Fruit fly (Drosophila melanogaster) whole organism, embryonic: ENCODE data around the gene wge.

Experiments
- Bdp1 ChIP-seq: fragments of 200-800 bp; sonication (Bioruptor generic); optimal IDR thresholded peaks from 3 replicates; lab custom pipeline; 2016; ENCODE audit warnings: missing biosample characterization, missing genetic modification characterization
- C15 ChIP-seq: fragments of 200-800 bp; sonication (Bioruptor generic); IDR thresholded peaks from 3 replicates; pipeline ENCODE4 v1.3.6; 2022; ENCODE audit warnings: missing biosample characterization, missing genetic modification characterization
- CG1024 ChIP-seq: fragments of 200-800 bp; sonication (Bioruptor generic); IDR thresholded peaks from 2 replicates; pipeline ENCODE4 v1.3.6; 2022; ENCODE audit warnings: missing biosample characterization, missing genetic modification characterization
- CG11723 ChIP-seq: fragments of 200-800 bp; sonication (Bioruptor generic); optimal IDR thresholded peaks from 2 replicates; lab custom pipeline; 2017; ENCODE audit warnings: missing biosample characterization, mild to moderate bottlenecking, missing genetic modification characterization
- CG12219 ChIP-seq: fragments of 200-800 bp; sonication (Bioruptor generic); optimal IDR thresholded peaks from 3 replicates; lab custom pipeline; 2018; ENCODE audit warnings: missing biosample characterization, mild to moderate bottlenecking, missing genetic modification characterization
- CG13624 ChIP-seq: fragments of 200-800 bp; sonication (Bioruptor generic); optimal IDR thresholded peaks from 2 replicates; lab custom pipeline; 2016; ENCODE audit warnings: missing biosample characterization, missing genetic modification characterization
- CG13894 ChIP-seq: fragments of 200-800 bp; sonication (Bioruptor generic); optimal IDR thresholded peaks from 3 replicates; lab custom pipeline; 2018; ENCODE audit warnings: missing biosample characterization, mild to moderate bottlenecking, missing genetic modification characterization, moderate library complexity
- CG15479 ChIP-seq: fragments of 200-800 bp; sonication (Bioruptor generic); optimal IDR thresholded peaks from 3 replicates; lab custom pipeline; 2019; ENCODE audit warnings: missing biosample characterization, mild to moderate bottlenecking, missing genetic modification characterization, moderate library complexity
- CG15601 ChIP-seq: fragments of 200-800 bp; sonication (Bioruptor generic); optimal IDR thresholded peaks from 3 replicates; lab custom pipeline; 2019; ENCODE audit warnings: missing biosample characterization, mild to moderate bottlenecking, missing genetic modification characterization, moderate library complexity
- CG16815 ChIP-seq: fragments of 200-800 bp; sonication (Bioruptor generic); optimal IDR thresholded peaks from 3 replicates; lab custom pipeline; 2017; ENCODE audit warnings: missing biosample characterization, mild to moderate bottlenecking, missing genetic modification characterization
- CG2116 ChIP-seq: fragments of 200-800 bp; sonication (Bioruptor generic); optimal IDR thresholded peaks from 3 replicates; lab custom pipeline; 2018; ENCODE audit warnings: missing biosample characterization, mild to moderate bottlenecking, missing genetic modification characterization
- CG2712 ChIP-seq: fragments of 200-800 bp; optimal IDR thresholded peaks from 3 replicates; lab custom pipeline; 2019; ENCODE audit warnings: missing biosample characterization, mild to moderate bottlenecking, missing genetic modification characterization, moderate library complexity
- CG34376 ChIP-seq: fragments of 200-800 bp; sonication (Bioruptor generic); optimal IDR thresholded peaks from 2 replicates; lab custom pipeline; 2018; ENCODE audit warnings: missing biosample characterization, mild to moderate bottlenecking, missing genetic modification characterization
- CG4282 ChIP-seq: fragments of 200-800 bp; sonication (Bioruptor generic); optimal IDR thresholded peaks from 2 replicates; lab custom pipeline; 2016; ENCODE audit warnings: missing biosample characterization, missing genetic modification characterization
- CG8359 ChIP-seq: fragments of 200-800 bp; sonication (Bioruptor generic); optimal IDR thresholded peaks from 2 replicates; lab custom pipeline; 2017; ENCODE audit warnings: missing biosample characterization, mild to moderate bottlenecking, missing genetic modification characterization, borderline replicate concordance
- CG9437 ChIP-seq: fragments of 200-800 bp; sonication (Bioruptor generic); optimal IDR thresholded peaks from 2 replicates; lab custom pipeline; 2018; ENCODE audit warnings: missing biosample characterization, mild to moderate bottlenecking, missing genetic modification characterization
- CTCF ChIP-seq: fragments of 200-800 bp; sonication (Bioruptor generic); optimal IDR thresholded peaks from 2 replicates; lab custom pipeline; 2017; ENCODE audit warnings: missing biosample characterization, mild to moderate bottlenecking, missing genetic modification characterization, moderate library complexity
- D19B ChIP-seq: fragments of 200-800 bp; sonication (Bioruptor generic); optimal IDR thresholded peaks from 2 replicates; lab custom pipeline; 2017; ENCODE audit warnings: missing biosample characterization, mild to moderate bottlenecking, missing genetic modification characterization
- Dref ChIP-seq: fragments of 200-800 bp; sonication (Bioruptor generic); IDR thresholded peaks from 2 replicates; pipeline ENCODE4 v1.3.6; 2022; ENCODE audit warnings: missing biosample characterization, missing genetic modification characterization
- Eip74EF ChIP-seq, 2 experiments: fragments of 200-800 bp in 1 of 2; fragments of >200 bp in 1 of 2; sonication (Bioruptor generic) in 1 of 2; optimal IDR thresholded peaks; 2 replicates each; lab custom pipeline; 2017 to 2019; ENCODE audit warnings: missing biosample characterization in 2 of 2, missing genetic modification characterization in 2 of 2, mild to moderate bottlenecking in 1 of 2, moderate library complexity in 1 of 2
- Ets65A ChIP-seq: fragments of 200-800 bp; sonication (Bioruptor generic); peaks from one replicate; lab custom pipeline; 2016; ENCODE audit warnings: missing biosample characterization, missing genetic modification characterization
- H15 ChIP-seq: fragments of 200-800 bp; sonication (Bioruptor generic); IDR thresholded peaks from 3 replicates; pipeline ENCODE4 v1.3.6; 2022; ENCODE audit warnings: missing biosample characterization, missing genetic modification characterization
- Hey ChIP-seq: fragments of 200-800 bp; sonication (Bioruptor generic); optimal IDR thresholded peaks from 3 replicates; lab custom pipeline; 2018; ENCODE audit warnings: missing biosample characterization, mild to moderate bottlenecking, missing genetic modification characterization
- Lpt ChIP-seq: fragments of >200 bp; optimal IDR thresholded peaks from 2 replicates; lab custom pipeline; 2018; ENCODE audit warnings: missing biosample characterization, missing genetic modification characterization
- Neu2 ChIP-seq: fragments of 200-800 bp; sonication (Bioruptor generic); optimal IDR thresholded peaks from 3 replicates; lab custom pipeline; 2016; ENCODE audit warnings: missing biosample characterization, missing genetic modification characterization, borderline replicate concordance
- Nf-YB ChIP-seq: fragments of 200-800 bp; sonication (Bioruptor generic); optimal IDR thresholded peaks from 3 replicates; lab custom pipeline; 2019; ENCODE audit warnings: missing biosample characterization, mild to moderate bottlenecking, missing genetic modification characterization, moderate library complexity
- Ravus ChIP-seq: fragments of 200-800 bp; sonication (Bioruptor generic); IDR thresholded peaks from 2 replicates; pipeline ENCODE4 v1.3.6; 2022; ENCODE audit warnings: missing biosample characterization, missing genetic modification characterization
- Scr ChIP-seq: fragments of 200-800 bp; sonication (Bioruptor generic); IDR thresholded peaks from 2 replicates; pipeline ENCODE4 v1.3.6; 2022; ENCODE audit warnings: missing biosample characterization, missing genetic modification characterization; ENCODE audit not compliant: partially characterized antibody
- Sox102F ChIP-seq: fragments of 200-800 bp; sonication (Bioruptor generic); optimal IDR thresholded peaks from 2 replicates; lab custom pipeline; 2018; ENCODE audit warnings: missing biosample characterization, mild to moderate bottlenecking, missing genetic modification characterization, moderate library complexity
- ac ChIP-seq: fragments of 200-800 bp; sonication (Bioruptor generic); optimal IDR thresholded peaks from 3 replicates; lab custom pipeline; 2017; ENCODE audit warnings: missing biosample characterization, mild to moderate bottlenecking, missing genetic modification characterization
- aop ChIP-seq: fragments of 200-800 bp; sonication (Bioruptor generic); IDR thresholded peaks from 2 replicates; pipeline ENCODE4 v1.3.6; 2022; ENCODE audit warnings: missing biosample characterization, missing genetic modification characterization
- az2 ChIP-seq: fragments of 200-800 bp; sonication (Bioruptor generic); optimal IDR thresholded peaks from 3 replicates; lab custom pipeline; 2016; ENCODE audit warnings: missing biosample characterization, missing genetic modification characterization
- bsh ChIP-seq, 2 experiments: fragments of 200-800 bp; sonication (Bioruptor generic); optimal IDR thresholded peaks; 2 replicates each; lab custom pipeline; 2017 to 2018; ENCODE audit warnings: mild to moderate bottlenecking in 2 of 2, missing biosample characterization in 2 of 2, missing genetic modification characterization in 2 of 2, moderate library complexity in 1 of 2
- dimm ChIP-seq: fragments of 200-800 bp; sonication (Bioruptor generic); IDR thresholded peaks from 2 replicates; pipeline ENCODE4 v1.3.6; 2022; ENCODE audit warnings: missing biosample characterization, missing genetic modification characterization
- dpn ChIP-seq, 2 experiments: fragments of 200-800 bp; sonication (Bioruptor generic); optimal IDR thresholded peaks; 3 replicates each; lab custom pipeline; 2016; ENCODE audit warnings: missing biosample characterization in 2 of 2, missing genetic modification characterization in 2 of 2
- emc ChIP-seq: fragments of 200-800 bp; sonication (Bioruptor generic); optimal IDR thresholded peaks from 2 replicates; lab custom pipeline; 2016; ENCODE audit warnings: missing biosample characterization, missing genetic modification characterization
- eve ChIP-seq, 2 experiments: fragments of >200 bp; optimal IDR thresholded peaks; 2 replicates each; lab custom pipeline; 2017; ENCODE audit warnings: missing biosample characterization in 2 of 2, missing genetic modification characterization in 2 of 2
- exex ChIP-seq: fragments of 200-800 bp; sonication (Bioruptor generic); optimal IDR thresholded peaks from 4 replicates; lab custom pipeline; 2018; ENCODE audit warnings: missing biosample characterization, mild to moderate bottlenecking, missing genetic modification characterization, moderate library complexity
- jing ChIP-seq: fragments of 200-800 bp; sonication (Bioruptor generic); optimal IDR thresholded peaks from 2 replicates; lab custom pipeline; 2018; ENCODE audit warnings: missing biosample characterization, mild to moderate bottlenecking, missing genetic modification characterization
- kah ChIP-seq: fragments of 200-800 bp; sonication (Bioruptor generic); optimal IDR thresholded peaks from 2 replicates; lab custom pipeline; 2018; ENCODE audit warnings: missing biosample characterization, mild to moderate bottlenecking, missing genetic modification characterization
- maf-S ChIP-seq: fragments of 200-800 bp; sonication (Bioruptor generic); optimal IDR thresholded peaks from 2 replicates; lab custom pipeline; 2016; ENCODE audit warnings: missing biosample characterization, missing genetic modification characterization
- onecut ChIP-seq: fragments of 200-800 bp; sonication (Bioruptor generic); IDR thresholded peaks from 2 replicates; pipeline ENCODE4 v1.3.6; 2022; ENCODE audit warnings: missing biosample characterization, missing genetic modification characterization
- otp ChIP-seq: fragments of 200-800 bp; sonication (Bioruptor generic); IDR thresholded peaks from 3 replicates; pipeline ENCODE4, ENCODE4 v1.3.6; 2022; ENCODE audit warnings: missing biosample characterization, missing genetic modification characterization
- pnt ChIP-seq: fragments of 200-800 bp; sonication (Bioruptor generic); optimal IDR thresholded peaks from 3 replicates; lab custom pipeline; 2016; ENCODE audit warnings: missing biosample characterization, missing genetic modification characterization
- row ChIP-seq: fragments of 200-800 bp; sonication (Bioruptor generic); IDR thresholded peaks from 3 replicates; pipeline ENCODE4 v1.3.6; 2022; ENCODE audit warnings: missing biosample characterization, missing genetic modification characterization
- sd ChIP-seq: fragments of 200-800 bp; sonication (Bioruptor generic); optimal IDR thresholded peaks from 3 replicates; lab custom pipeline; 2018; ENCODE audit warnings: missing biosample characterization, mild to moderate bottlenecking, missing genetic modification characterization, moderate library complexity
- sens-2 ChIP-seq: fragments of 200-800 bp; sonication (Bioruptor generic); IDR thresholded peaks from 2 replicates; pipeline ENCODE4 v1.3.6; 2022; ENCODE audit warnings: missing biosample characterization, missing genetic modification characterization
- seq ChIP-seq: fragments of 200-800 bp; sonication (Bioruptor generic); IDR thresholded peaks from 2 replicates; pipeline ENCODE4 v1.3.6; 2022; ENCODE audit warnings: missing biosample characterization, missing genetic modification characterization
- sisA ChIP-seq: fragments of 200-800 bp; sonication (Bioruptor generic); IDR thresholded peaks from 2 replicates; pipeline ENCODE4 v1.3.6; 2022; ENCODE audit warnings: missing biosample characterization, missing genetic modification characterization
- tgo ChIP-seq: fragments of 200-800 bp; sonication (Bioruptor generic); IDR thresholded peaks from 3 replicates; pipeline ENCODE4 v1.3.6; 2022; ENCODE audit warnings: missing biosample characterization, missing genetic modification characterization
- zf30C ChIP-seq: fragments of 200-800 bp; sonication (Bioruptor generic); optimal IDR thresholded peaks from 3 replicates; lab custom pipeline; 2018; ENCODE audit warnings: missing biosample characterization, mild to moderate bottlenecking, missing genetic modification characterization

wge gene

dm6 chr3R:22750534-22750947 lies 29.6 kb upstream of the wge start, which contains the start of the genes rumi, CG7029 and Usp12-46 (continued):
- TF ChIP-seq Dref (peak; percentile 52; the same call in 1 of the 2 replicates), tgo (GFP tag; lab: Robert Waterston, UW) (peak; percentile 80), CG1024 (GFP tag; lab: Robert Waterston, UW) (peak; percentile 73), CG15479 (GFP tag; lab: Kevin White, UChicago) (no peak), Lpt (GFP tag; lab: Kevin White, UChicago) (no peak), kah (GFP tag; lab: Kevin White, UChicago) (no peak), CG34376 (GFP tag; lab: Kevin White, UChicago) (peak; percentile 58), Eip74EF (GFP tag; optimal IDR thresholded peaks at IDR 0.05; lab: Kevin White, UChicago) (peak in 1 of 2 experiments; percentile 58), jing (GFP tag; lab: Kevin White, UChicago) (no peak), eve (GFP tag; optimal IDR thresholded peaks at IDR 0.05; lab: Kevin White, UChicago) (no peak), bsh (GFP tag; optimal IDR thresholded peaks at IDR 0.05; lab: Kevin White, UChicago) (peak in 1 of 2 experiments; percentile 88), row (GFP tag; lab: Robert Waterston, UW) (peak; percentile 97), pnt (GFP tag; lab: Kevin White, UChicago) (peak; percentile 80), az2 (GFP tag; lab: Kevin White, UChicago) (peak; percentile 89), onecut (GFP tag; lab: Robert Waterston, UW) (peak; percentile 71), dimm (GFP tag; lab: Robert Waterston, UW) (no peak), maf-S (peak; percentile 90), sens-2 (GFP tag; lab: Robert Waterston, UW) (peak; percentile 77; the same call in 1 of the 2 replicates), Bdp1 (GFP tag; lab: Kevin White, UChicago) (peak; percentile 82), Sox102F (GFP tag; lab: Kevin White, UChicago) (peak; percentile 86), CG8359 (GFP tag; lab: Kevin White, UChicago) (peak; percentile 32), dpn (GFP tag; optimal IDR thresholded peaks at IDR 0.05; lab: Kevin White, UChicago) (peak; percentile 85 to 92), CG13624 (peak; percentile 89), seq (0 out of 2 replicates have a peak, but pooled peaks have one; percentile 55), Ets65A (GFP tag; lab: Kevin White, UChicago) (peak; percentile 99), CG4282 (peak; percentile 75), ac (GFP tag; lab: Kevin White, UChicago) (peak; percentile 23), CG16815 (GFP tag; lab: Kevin White, UChicago) (peak; percentile 79), sd (tag; lab: Kevin White, UChicago) (no peak), zf30C (GFP tag; lab: Kevin White, UChicago) (no peak), D19B (peak; percentile 58), CTCF (no peak), CG11723 (GFP tag; lab: Kevin White, UChicago) (peak; percentile 59), sisA (peak; percentile 85), C15 (GFP tag; lab: Robert Waterston, UW) (0 out of 3 replicates have a peak, but pooled peaks have one; percentile 53), CG2116 (GFP tag; lab: Kevin White, UChicago) (peak; percentile 76), Scr (GFP tag; lab: Robert Waterston, UW) (peak; percentile 81), CG13894 (peak; percentile 80), CG2712 (tag; lab: Kevin White, UChicago) (peak; percentile 91), Hey (tag; lab: Kevin White, UChicago) (no peak), otp (GFP tag; lab: Robert Waterston, UW) (peak; percentile 72; the same call in 2 of the 3 replicates), CG15601 (tag; lab: Kevin White, UChicago) (peak; percentile 85), CG12219 (GFP tag; lab: Kevin White, UChicago) (peak; percentile 79), H15 (GFP tag; lab: Robert Waterston, UW) (peak; percentile 77), CG9437 (GFP tag; lab: Kevin White, UChicago) (peak; percentile 57), Ravus (GFP tag; lab: Robert Waterston, UW) (peak; percentile 30), emc (GFP tag; lab: Kevin White, UChicago) (peak; percentile 76), Nf-YB (GFP tag; lab: Kevin White, UChicago) (peak; percentile 57), aop (peak; percentile 43; the same call in 1 of the 2 replicates), Neu2 (peak; percentile 79), exex (tag; lab: Kevin White, UChicago) (no peak)
